Fruit fly (Drosophila melanogaster) whole organism, embryonic: ENCODE measurements around the gene CG2120.

Experiments used
- B-H2 ChIP-seq: fragments of 200-800 bp; sonication (Bioruptor generic); optimal IDR thresholded peaks from 2 replicates; lab custom pipeline; 2018; ENCODE audit warnings: missing biosample characterization, mild to moderate bottlenecking, missing genetic modification characterization
- BtbVII ChIP-seq: fragments of 200-800 bp; sonication (Bioruptor generic); optimal IDR thresholded peaks from 3 replicates; lab custom pipeline; 2017; ENCODE audit warnings: missing biosample characterization, mild to moderate bottlenecking, missing genetic modification characterization
- CG10462 ChIP-seq: fragments of 200-800 bp; sonication (Bioruptor generic); optimal IDR thresholded peaks from 2 replicates; lab custom pipeline; 2016; ENCODE audit warnings: missing biosample characterization, missing genetic modification characterization
- CG11504 ChIP-seq: fragments of 200-800 bp; sonication (Bioruptor generic); optimal IDR thresholded peaks from 3 replicates; lab custom pipeline; 2019; ENCODE audit warnings: missing biosample characterization, mild to moderate bottlenecking, missing genetic modification characterization, moderate library complexity
- CG13296 ChIP-seq: fragments of 200-800 bp; sonication (Bioruptor generic); optimal IDR thresholded peaks from 3 replicates; lab custom pipeline; 2018; ENCODE audit warnings: missing biosample characterization, mild to moderate bottlenecking, missing genetic modification characterization
- CG14014 ChIP-seq: fragments of 200-800 bp; sonication (Bioruptor generic); IDR thresholded peaks from 2 replicates; pipeline ENCODE4 v1.3.6; 2022; ENCODE audit warnings: missing biosample characterization, missing genetic modification characterization
- CG14860 ChIP-seq: fragments of 200-800 bp; sonication (Bioruptor generic); IDR thresholded peaks from 3 replicates; pipeline ENCODE4 v1.3.6; 2022; ENCODE audit warnings: missing biosample characterization, missing genetic modification characterization; ENCODE audit not compliant: partially characterized antibody
- CG15479 ChIP-seq: fragments of 200-800 bp; sonication (Bioruptor generic); optimal IDR thresholded peaks from 3 replicates; lab custom pipeline; 2019; ENCODE audit warnings: missing biosample characterization, mild to moderate bottlenecking, missing genetic modification characterization, moderate library complexity
- CG15601 ChIP-seq: fragments of 200-800 bp; sonication (Bioruptor generic); optimal IDR thresholded peaks from 3 replicates; lab custom pipeline; 2019; ENCODE audit warnings: missing biosample characterization, mild to moderate bottlenecking, missing genetic modification characterization, moderate library complexity
- CG15696 ChIP-seq: fragments of 200-800 bp; sonication (Bioruptor generic); optimal IDR thresholded peaks from 2 replicates; lab custom pipeline; 2019; ENCODE audit warnings: missing biosample characterization, mild to moderate bottlenecking, missing genetic modification characterization, moderate library complexity
- CG1603 ChIP-seq: fragments of 200-800 bp; sonication (Bioruptor generic); optimal IDR thresholded peaks from 2 replicates; lab custom pipeline; 2019; ENCODE audit warnings: missing biosample characterization, mild to moderate bottlenecking, missing genetic modification characterization, moderate library complexity
- CG2199 ChIP-seq: fragments of 200-800 bp; sonication (Bioruptor generic); IDR thresholded peaks from 3 replicates; pipeline ENCODE4 v1.3.6; 2022; ENCODE audit warnings: missing biosample characterization, missing genetic modification characterization
- CG3065 ChIP-seq: fragments of 200-800 bp; sonication (Bioruptor generic); optimal IDR thresholded peaks from 2 replicates; lab custom pipeline; 2016; ENCODE audit warnings: missing biosample characterization, missing genetic modification characterization
- CG34422 ChIP-seq: fragments of 200-800 bp; sonication (Bioruptor generic); IDR thresholded peaks from 3 replicates; pipeline ENCODE4 v1.3.6; 2022; ENCODE audit warnings: missing biosample characterization, missing genetic modification characterization
- CG3995 ChIP-seq: fragments of 200-800 bp; sonication (Bioruptor generic); optimal IDR thresholded peaks from 3 replicates; lab custom pipeline; 2016; ENCODE audit warnings: missing biosample characterization, missing genetic modification characterization
- CG4730 ChIP-seq: fragments of 200-800 bp; sonication (Bioruptor generic); IDR thresholded peaks from 2 replicates; pipeline ENCODE4 v1.3.6; 2022; ENCODE audit warnings: missing biosample characterization, missing genetic modification characterization
- CG5180 ChIP-seq: fragments of 200-800 bp; sonication (Bioruptor generic); optimal IDR thresholded peaks from 3 replicates; lab custom pipeline; 2017; ENCODE audit warnings: missing biosample characterization, missing genetic modification characterization, mild to moderate bottlenecking, moderate library complexity, missing genetic modification reagents
- CG6791 ChIP-seq: fragments of 200-800 bp; sonication (Bioruptor generic); IDR thresholded peaks from 3 replicates; pipeline ENCODE4 v1.3.6; 2022; ENCODE audit warnings: missing biosample characterization, missing genetic modification characterization; ENCODE audit not compliant: partially characterized antibody
- CG8089 ChIP-seq: fragments of 200-800 bp; sonication (Bioruptor generic); optimal IDR thresholded peaks from 3 replicates; lab custom pipeline; 2016; ENCODE audit warnings: missing biosample characterization, missing genetic modification characterization
- CG9727 ChIP-seq: fragments of 200-800 bp; sonication (Bioruptor generic); optimal IDR thresholded peaks from 3 replicates; lab custom pipeline; 2017; ENCODE audit warnings: missing biosample characterization, mild to moderate bottlenecking, missing genetic modification characterization
- Dad ChIP-seq: fragments of 200-800 bp; sonication (Bioruptor generic); optimal IDR thresholded peaks from 3 replicates; lab custom pipeline; 2016; ENCODE audit warnings: missing biosample characterization, missing genetic modification characterization
- Dfd ChIP-seq, 2 experiments: fragments of >200 bp; optimal IDR thresholded peaks; 2 replicates each; lab custom pipeline; 2017; ENCODE audit warnings: missing biosample characterization in 2 of 2, missing genetic modification characterization in 2 of 2
- ERR ChIP-seq: fragments of 200-800 bp; sonication (Bioruptor generic); optimal IDR thresholded peaks from 2 replicates; lab custom pipeline; 2016; ENCODE audit warnings: missing biosample characterization, missing genetic modification characterization
- GATAe ChIP-seq: fragments of 200-800 bp; sonication (Bioruptor generic); conservative IDR thresholded peaks from 2 replicates; pipeline ENCODE4 v1.3.6; 2022; ENCODE audit warnings: missing biosample characterization, missing genetic modification characterization
- H2.0 ChIP-seq: fragments of 200-800 bp; sonication (Bioruptor generic); IDR thresholded peaks from 2 replicates; pipeline ENCODE4 v1.3.6; 2022; ENCODE audit warnings: missing biosample characterization, missing genetic modification characterization
- HLH54F ChIP-seq: fragments of 200-800 bp; sonication (Bioruptor generic); optimal IDR thresholded peaks from 3 replicates; lab custom pipeline; 2016; ENCODE audit warnings: missing biosample characterization, missing genetic modification characterization
- Mad ChIP-seq: fragments of 200-800 bp; sonication (Bioruptor generic); optimal IDR thresholded peaks from 2 replicates; lab custom pipeline; 2016; ENCODE audit warnings: missing biosample characterization, missing genetic modification characterization
- NC2α ChIP-seq: fragments of 200-800 bp; sonication (Bioruptor generic); optimal IDR thresholded peaks from 2 replicates; lab custom pipeline; 2016; ENCODE audit warnings: missing biosample characterization, missing genetic modification characterization
- Nf-YC ChIP-seq: fragments of 200-800 bp; optimal IDR thresholded peaks from 3 replicates; lab custom pipeline; 2019; ENCODE audit warnings: missing biosample characterization, mild to moderate bottlenecking, missing genetic modification characterization, moderate library complexity
- Vsx1 ChIP-seq: fragments of 200-800 bp; sonication (Bioruptor generic); optimal IDR thresholded peaks from 2 replicates; lab custom pipeline; 2017; ENCODE audit warnings: missing biosample characterization, mild to moderate bottlenecking, missing genetic modification characterization, missing genetic modification reagents
- Xbp1 ChIP-seq: fragments of 200-800 bp; sonication (Bioruptor generic); optimal IDR thresholded peaks from 3 replicates; lab custom pipeline; 2016; ENCODE audit warnings: missing biosample characterization, mild to moderate bottlenecking, missing genetic modification characterization
- ab ChIP-seq: fragments of 200-800 bp; sonication (Bioruptor generic); optimal IDR thresholded peaks from 2 replicates; lab custom pipeline; 2016; ENCODE audit warnings: missing biosample characterization, missing genetic modification characterization
- aop ChIP-seq: fragments of 200-800 bp; sonication (Bioruptor generic); IDR thresholded peaks from 2 replicates; pipeline ENCODE4 v1.3.6; 2022; ENCODE audit warnings: missing biosample characterization, missing genetic modification characterization
- bigmax ChIP-seq: fragments of 200-800 bp; sonication (Bioruptor generic); optimal IDR thresholded peaks from 2 replicates; lab custom pipeline; 2018; ENCODE audit warnings: missing biosample characterization, mild to moderate bottlenecking, missing genetic modification characterization
- chinmo ChIP-seq: fragments of 200-800 bp; sonication (Bioruptor generic); IDR thresholded peaks from 4 replicates; pipeline ENCODE4 v1.3.6; 2022; ENCODE audit warnings: missing biosample characterization, missing genetic modification characterization; ENCODE audit not compliant: partially characterized antibody
- ci ChIP-seq: fragments of 200-800 bp; sonication (Bioruptor generic); IDR thresholded peaks from 3 replicates; pipeline ENCODE4 v1.3.6; 2022; ENCODE audit warnings: missing biosample characterization, missing genetic modification characterization
- cwo ChIP-seq: fragments of 200-800 bp; sonication (Bioruptor generic); optimal IDR thresholded peaks from 3 replicates; lab custom pipeline; 2017; ENCODE audit warnings: missing biosample characterization, missing genetic modification characterization, mild to moderate bottlenecking, moderate library complexity, missing genetic modification reagents
- danr ChIP-seq: fragments of 200-800 bp; sonication (Bioruptor generic); IDR thresholded peaks from 2 replicates; pipeline ENCODE4 v1.3.6; 2022; ENCODE audit warnings: missing biosample characterization, missing genetic modification characterization
- gem ChIP-seq: fragments of 200-800 bp; sonication (Bioruptor generic); optimal IDR thresholded peaks from 2 replicates; lab custom pipeline; 2019; ENCODE audit warnings: missing biosample characterization, mild to moderate bottlenecking, missing genetic modification characterization, moderate library complexity
- jumu ChIP-seq: fragments of 200-800 bp; sonication (Bioruptor generic); optimal IDR thresholded peaks from 3 replicates; lab custom pipeline; 2016; ENCODE audit warnings: missing biosample characterization, missing genetic modification characterization
- ken ChIP-seq: fragments of 200-800 bp; sonication (Bioruptor generic); IDR thresholded peaks from 3 replicates; pipeline ENCODE4 v1.3.6; 2022; ENCODE audit warnings: missing biosample characterization, missing genetic modification characterization
- nau ChIP-seq: fragments of 200-800 bp; sonication (Bioruptor generic); optimal IDR thresholded peaks from 3 replicates; lab custom pipeline; 2017; ENCODE audit warnings: missing biosample characterization, mild to moderate bottlenecking, missing genetic modification characterization, missing genetic modification reagents
- pb ChIP-seq: fragments of 200-800 bp; sonication (Bioruptor generic); optimal IDR thresholded peaks from 3 replicates; lab custom pipeline; 2016; ENCODE audit warnings: missing biosample characterization, missing genetic modification characterization
- pho ChIP-seq: fragments of 200-800 bp; sonication (Bioruptor generic); optimal IDR thresholded peaks from 2 replicates; lab custom pipeline; 2016; ENCODE audit warnings: missing biosample characterization, missing genetic modification characterization
- sr ChIP-seq: fragments of 200-800 bp; sonication (Bioruptor generic); IDR thresholded peaks from 3 replicates; pipeline ENCODE4 v1.3.6; 2022; ENCODE audit warnings: missing biosample characterization, missing genetic modification characterization
- stc ChIP-seq: fragments of 200-800 bp; sonication (Bioruptor generic); IDR thresholded peaks from 2 replicates; pipeline ENCODE4 v1.3.6; 2022; ENCODE audit warnings: missing biosample characterization, missing genetic modification characterization
- tin ChIP-seq: fragments of 200-800 bp; sonication (Bioruptor generic); optimal IDR thresholded peaks from 3 replicates; lab custom pipeline; 2016; ENCODE audit warnings: missing biosample characterization, missing genetic modification characterization
- trem ChIP-seq: fragments of 200-800 bp; optimal IDR thresholded peaks from 3 replicates; lab custom pipeline; 2019; ENCODE audit warnings: missing biosample characterization, mild to moderate bottlenecking, missing genetic modification characterization, moderate library complexity
- twi ChIP-seq: fragments of 200-800 bp; optimal IDR thresholded peaks from 2 replicates; lab custom pipeline; 2019; ENCODE audit warnings: missing biosample characterization, mild to moderate bottlenecking, missing genetic modification characterization, moderate library complexity

The CG2120 gene

DNA sequence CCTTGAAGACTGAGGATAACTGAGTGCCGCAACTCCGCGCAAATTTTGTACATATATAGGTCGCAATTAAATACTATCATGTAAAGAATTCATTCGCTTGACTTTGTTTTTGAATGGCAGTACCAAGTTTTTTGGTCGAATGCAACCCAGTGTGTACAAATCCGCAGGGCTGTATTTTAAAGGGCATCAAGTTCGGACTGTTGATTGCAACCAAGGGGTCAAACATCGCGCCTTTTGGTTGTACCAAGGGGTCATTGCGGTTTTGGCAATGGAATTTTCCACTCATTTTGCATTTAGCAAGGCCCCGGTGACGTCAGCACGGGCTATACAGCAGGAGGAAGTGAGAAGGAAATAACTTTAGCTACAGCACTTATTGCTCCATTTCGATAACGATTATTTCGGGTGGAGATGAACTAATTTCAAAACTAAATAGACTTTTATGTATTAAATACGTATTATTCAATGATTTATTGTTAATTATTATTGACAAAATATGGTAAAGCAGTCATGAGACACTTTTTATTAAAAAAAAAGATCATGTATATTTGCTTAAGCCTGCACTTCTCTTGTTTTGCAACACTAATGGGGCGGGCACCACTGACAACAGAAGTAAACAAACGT is 3.8 kb upstream of the CG2120 start, which contains the start of gene CG10958 (continued):
- TF ChIP-seq ERR (GFP tag; lab: Kevin White, UChicago) (no peak), trem (tag; lab: Kevin White, UChicago) (peak; percentile 57), bigmax (no peak), Dfd (GFP tag; optimal IDR thresholded peaks at IDR 0.05; lab: Kevin White, UChicago) (no peak), Dad (peak; percentile 35), ab (no peak), CG3065 (GFP tag; lab: Kevin White, UChicago) (peak; percentile 36), CG14860 (GFP tag; lab: Robert Waterston, UW) (no peak), Nf-YC (tag; lab: Kevin White, UChicago) (peak; percentile 35), ci (GFP tag; lab: Robert Waterston, UW) (0 out of 3 replicates have a peak, but pooled peaks have one; percentile 37), ken (GFP tag; lab: Robert Waterston, UW) (peak; percentile 45; the same call in 1 of the 3 replicates), CG15479 (GFP tag; lab: Kevin White, UChicago) (no peak), B-H2 (GFP tag; lab: Kevin White, UChicago) (no peak), chinmo (no peak), CG5180 (GFP tag; lab: Kevin White, UChicago) (peak; percentile 34), CG9727 (peak; percentile 57), aop (GFP tag; lab: Robert Waterston, UW) (no peak), pho (GFP tag; lab: Kevin White, UChicago) (peak; percentile 49), pb (GFP tag; lab: Kevin White, UChicago) (no peak), CG2199 (no peak), NC2α (no peak), Mad (GFP tag; lab: Kevin White, UChicago) (peak; percentile 43), CG14014 (GFP tag; lab: Robert Waterston, UW) (no peak; the same call in 1 of the 2 replicates), CG10462 (GFP tag; lab: Kevin White, UChicago) (no peak), CG11504 (tag; lab: Kevin White, UChicago) (no peak), jumu (GFP tag; lab: Kevin White, UChicago) (no peak), CG15696 (peak; percentile 35), CG8089 (GFP tag; lab: Kevin White, UChicago) (no peak), GATAe (GFP tag; lab: Robert Waterston, UW) (no peak), danr (GFP tag; lab: Robert Waterston, UW) (no peak), BtbVII (no peak), CG1603 (peak; percentile 34), cwo (peak; percentile 18), CG6791 (GFP tag; lab: Robert Waterston, UW) (0 out of 3 replicates have a peak, but pooled peaks have one; percentile 31), CG4730 (GFP tag; lab: Robert Waterston, UW) (no peak), gem (tag; lab: Kevin White, UChicago) (peak; percentile 77), stc (GFP tag; lab: Robert Waterston, UW) (no peak), CG15601 (tag; lab: Kevin White, UChicago) (peak; percentile 18), H2.0 (GFP tag; lab: Robert Waterston, UW) (0 out of 2 replicates have a peak, but pooled peaks have one; percentile 7), CG3995 (no peak), CG13296 (peak; percentile 61), Xbp1 (peak; percentile 62), CG34422 (peak; percentile 42; the same call in 1 of the 3 replicates), nau (GFP tag; lab: Kevin White, UChicago) (no peak), twi (no peak), sr (GFP tag; lab: Robert Waterston, UW) (no peak), Vsx1 (GFP tag; lab: Kevin White, UChicago) (peak; percentile 10), HLH54F (GFP tag; lab: Kevin White, UChicago) (peak; percentile 34), tin (GFP tag; lab: Kevin White, UChicago) (peak; percentile 64)
